Worm (Caenorhabditis elegans) whole organism, mixed stage, embryonic: ENCODE results near the gene degl-2.

Experiments used
- ces-1 ChIP-seq: fragments of 150-350 bp; optimal IDR thresholded peaks from 2 replicates; lab custom pipeline; 2014; ENCODE audit warnings: missing biosample characterization, missing genetic modification reagents, missing genetic modification characterization
- drap-1 ChIP-seq: fragments of 200-800 bp; sonication (Bioruptor generic); optimal IDR thresholded peaks from 3 replicates; lab custom pipeline; 2018; ENCODE audit warnings: mild to moderate bottlenecking, missing genetic modification characterization, missing compliant biosample characterization
- lin-13 ChIP-seq: fragments of 150-350 bp; optimal IDR thresholded peaks from 2 replicates; lab custom pipeline; 2014; ENCODE audit warnings: missing biosample characterization, missing genetic modification characterization
- mep-1 ChIP-seq: fragments of 150-350 bp; optimal IDR thresholded peaks from 2 replicates; lab custom pipeline; 2017; ENCODE audit warnings: missing biosample characterization, missing genetic modification reagents, missing genetic modification characterization, inconsistent platforms
- unc-120 ChIP-seq: sonication (generic microtip); optimal IDR thresholded peaks from 2 replicates; lab custom pipeline; 2017; ENCODE audit warnings: missing genetic modification characterization, missing compliant biosample characterization; ENCODE audit not compliant: poor library complexity, severe bottlenecking

ce11 chrIV:9632094-9632493 is 11.2 kb upstream of the degl-2 start:
- TF ChIP-seq lin-13 (no peak), ces-1 (GFP tag; lab: Kevin White, UChicago) (no peak), mep-1 (tag; lab: Kevin White, UChicago) (no peak), unc-120 (tag; lab: Kevin White, UChicago) (no peak), drap-1 (GFP tag; lab: Kevin White, UChicago) (no peak)
